Fruit fly (Drosophila melanogaster): ENCODE measurements around the gene robl37BC.

Gene robl37BC

DNA sequence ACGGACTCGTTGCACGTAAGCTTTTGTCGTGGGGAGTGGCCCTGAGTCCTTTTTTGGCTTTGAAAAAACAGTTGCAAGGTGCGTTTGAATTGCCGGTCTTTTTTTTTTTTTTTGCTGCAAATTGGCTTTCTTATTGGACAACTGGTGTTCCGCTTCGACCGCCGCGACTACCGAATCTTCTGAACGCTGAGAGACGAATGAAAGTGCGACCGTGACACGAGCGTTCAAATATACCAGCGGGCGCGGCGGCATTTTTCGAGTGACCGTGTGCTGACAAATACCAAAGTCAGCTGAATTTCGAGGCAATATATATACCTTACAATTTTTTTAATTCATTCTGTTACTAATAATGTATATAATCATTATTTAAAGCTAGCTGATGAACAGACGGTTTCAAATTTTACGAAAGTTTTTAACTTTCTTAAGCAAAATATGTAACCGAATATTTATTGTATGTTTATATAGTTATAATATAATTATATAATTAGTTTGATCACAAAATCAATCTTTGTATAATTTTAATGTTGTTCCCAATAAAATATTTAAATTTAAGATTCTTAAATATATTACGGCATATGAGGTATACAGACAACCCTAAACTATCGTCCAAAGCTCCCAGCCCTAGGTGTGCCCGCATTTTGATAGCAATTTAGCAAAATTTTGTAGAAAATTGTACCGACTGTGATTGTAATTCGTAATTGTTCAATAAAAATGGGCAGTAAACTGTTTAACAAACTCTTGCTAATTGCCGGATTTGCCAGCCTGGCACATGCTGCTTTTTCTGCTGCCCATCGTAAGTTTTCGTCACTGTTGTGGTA lies 23.4 kb upstream of the robl37BC start, which contains the start of the genes Swip-1 and EMC5 (continued):
- TF ChIP-seq bowl (GFP tag; IDR thresholded peaks at IDR 0.05) (no peak), z (GFP tag; IDR thresholded peaks at IDR 0.05) (no peak), CG33213 (GFP tag; optimal IDR thresholded peaks at IDR 0.05) (no peak), CG4328 (GFP tag; optimal IDR thresholded peaks at IDR 0.05) (peak; percentile 60), unpg (GFP tag; optimal IDR thresholded peaks at IDR 0.05) (peak; percentile 49), CG11456 (GFP tag; IDR thresholded peaks at IDR 0.05) (peak; percentile 80), da (GFP tag; optimal IDR thresholded peaks at IDR 0.05) (no peak), Tbp (GFP tag; optimal IDR thresholded peaks at IDR 0.05) (no peak), ATbp (GFP tag; optimal IDR thresholded peaks at IDR 0.05) (no peak), fd64A (GFP tag; optimal IDR thresholded peaks at IDR 0.05) (no peak), chn (GFP tag; optimal IDR thresholded peaks at IDR 0.05) (no peak), CG15696 (tag; optimal IDR thresholded peaks at IDR 0.05) (peak; percentile 60), CG18262 (tag; optimal IDR thresholded peaks at IDR 0.05) (peak; percentile 78), CG8290 (GFP tag; optimal IDR thresholded peaks at IDR 0.05) (peak; percentile 43), CG8290 (tag; optimal IDR thresholded peaks at IDR 0.05) (peak; percentile 17 to 36), kay (GFP tag; optimal IDR thresholded peaks at IDR 0.05) (peak; percentile 16), pho (GFP tag; optimal IDR thresholded peaks at IDR 0.05) (no peak), jing (GFP tag; optimal IDR thresholded peaks at IDR 0.05) (no peak), TFAM (GFP tag; optimal IDR thresholded peaks at IDR 0.05) (no peak), insv (GFP tag; optimal IDR thresholded peaks at IDR 0.05) (peak in 1 of 2 experiments; percentile 87), ham (GFP tag; IDR thresholded peaks at IDR 0.05) (no peak), wek (GFP tag; optimal IDR thresholded peaks at IDR 0.05) (no peak), Usf (GFP tag; optimal IDR thresholded peaks at IDR 0.05) (peak; percentile 4), kni (GFP tag; optimal IDR thresholded peaks at IDR 0.05) (no peak), CG4360 (GFP tag; IDR thresholded peaks at IDR 0.05) (0 out of 2 replicates have a peak, but pooled peaks have one; percentile 17), Hmr (GFP tag; optimal IDR thresholded peaks at IDR 0.05) (peak; percentile 58), Abd-B (GFP tag; optimal IDR thresholded peaks at IDR 0.05) (peak; percentile 84), lola (GFP tag; optimal IDR thresholded peaks at IDR 0.05) (peak in 1 of 3 experiments; percentile 72), CTCF (GFP tag; optimal IDR thresholded peaks at IDR 0.05) (no peak), emc (GFP tag; optimal IDR thresholded peaks at IDR 0.05) (no peak), schlank (tag; optimal IDR thresholded peaks at IDR 0.05) (no peak), dmrt11E (tag; optimal IDR thresholded peaks at IDR 0.05) (peak; percentile 68), nau (GFP tag; optimal IDR thresholded peaks at IDR 0.05) (no peak), Spps (tag; optimal IDR thresholded peaks at IDR 0.05) (no peak), Adf1 (GFP tag; IDR thresholded peaks at IDR 0.05) (no peak), CG12236 (GFP tag; optimal IDR thresholded peaks at IDR 0.05) (no peak), Atf-2 (GFP tag; optimal IDR thresholded peaks at IDR 0.05) (no peak), Bteb2 (GFP tag; optimal IDR thresholded peaks at IDR 0.05) (no peak), Camta (GFP tag; optimal IDR thresholded peaks at IDR 0.05) (no peak), pnt (GFP tag; optimal IDR thresholded peaks at IDR 0.05) (no peak), pan (optimal IDR thresholded peaks at IDR 0.05) (no peak), pan (GFP tag; optimal IDR thresholded peaks at IDR 0.05 in 1 of 2, IDR thresholded peaks at IDR 0.05 in 1 of 2) (no peak), Atf6 (GFP tag; IDR thresholded peaks at IDR 0.05) (no peak), CG9797 (GFP tag; optimal IDR thresholded peaks at IDR 0.05) (peak; percentile 77), CG2120 (GFP tag; optimal IDR thresholded peaks at IDR 0.05) (peak; percentile 54), GATAe (GFP tag; conservative IDR thresholded peaks at IDR 0.05) (no peak), esg (GFP tag; conservative IDR thresholded peaks at IDR 0.05) (peak; percentile 50), slou (GFP tag; optimal IDR thresholded peaks at IDR 0.05) (peak; percentile 45), bsh (GFP tag; optimal IDR thresholded peaks at IDR 0.05) (peak in 1 of 2 experiments; percentile 54), Hr3 (GFP tag; optimal IDR thresholded peaks at IDR 0.05) (peak; percentile 77), sisA (GFP tag; IDR thresholded peaks at IDR 0.05) (peak; percentile 60; the same call in 1 of the 2 replicates)

All from whole organism, embryonic.